Worm (Caenorhabditis elegans): ENCODE results near the gene C47E8.1.

ce11 chrV:14695713-14696112 lies 29.9 kb downstream of the C47E8.1 start:
- no peak for TF ChIP-seq snpc-4 (GFP tag; optimal IDR thresholded peaks at IDR 0.05)
- TF ChIP-seq snpc-4 (tag; optimal IDR thresholded peaks at IDR 0.05) = no peak
- TF ChIP-seq hlh-12 (tag; optimal IDR thresholded peaks at IDR 0.05) = no peak
- no peak for TF ChIP-seq unc-62 (GFP tag; optimal IDR thresholded peaks at IDR 0.05)
- no peak for TF ChIP-seq nhr-80 (tag; optimal IDR thresholded peaks at IDR 0.05)
- TF ChIP-seq hsf-1 (GFP tag; IDR thresholded peaks at IDR 0.05) = no peak
- TF ChIP-seq rpc-1 (optimal IDR thresholded peaks at IDR 0.05) = no peak
- no peak for TF ChIP-seq rpc-1 (tag; optimal IDR thresholded peaks at IDR 0.05)
- no peak for TF ChIP-seq sptf-2 (GFP tag; optimal IDR thresholded peaks at IDR 0.05)
- no peak for TF ChIP-seq hrde-1 (tag; optimal IDR thresholded peaks at IDR 0.05; ENCODE audit: borderline replicate concordance)
- no peak for TF ChIP-seq madf-8 (GFP tag; conservative IDR thresholded peaks at IDR 0.05)

Measured in whole organism, young adult.